Fruit fly (Drosophila melanogaster): Measurements from ENCODE around the gene Efhc1.1.

Gene Efhc1.1

DNA sequence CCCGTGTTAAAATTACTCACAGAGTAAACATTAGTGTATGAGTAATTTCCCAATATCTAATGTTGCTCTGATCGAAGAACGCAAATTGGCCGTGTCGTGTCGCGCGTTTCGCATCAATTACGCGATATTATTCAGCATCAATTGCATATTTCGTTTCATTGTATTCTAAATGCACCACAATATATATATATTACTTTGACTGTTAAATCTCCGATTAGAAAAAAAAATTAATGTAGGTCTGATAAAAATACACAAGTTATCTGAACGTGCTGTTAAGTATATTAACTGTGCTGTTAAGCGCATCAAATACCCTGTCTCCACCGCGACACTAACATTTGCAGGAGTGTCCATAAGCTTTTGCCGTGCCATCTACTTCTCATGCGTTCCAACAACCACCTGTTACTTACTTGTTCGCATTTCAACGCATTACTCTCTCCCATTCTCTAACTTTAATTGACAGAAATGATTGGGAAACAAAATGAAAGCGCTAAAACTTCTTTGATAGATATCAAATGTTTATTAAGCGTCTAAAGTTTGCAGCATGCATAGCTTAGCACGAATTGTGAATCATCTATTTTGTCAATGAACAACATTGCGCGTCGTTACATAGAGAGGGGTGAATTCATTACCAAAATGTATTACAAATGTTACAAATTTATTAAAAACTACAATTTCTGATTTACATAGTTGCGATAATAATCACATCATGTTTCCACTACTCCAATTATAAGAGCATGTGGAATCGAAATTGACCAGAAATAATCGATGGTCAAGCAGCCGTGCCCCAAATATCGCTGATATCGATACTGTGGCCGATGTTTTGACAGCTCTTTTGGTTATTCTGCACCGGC, 22.8 kb downstream of the Efhc1.1 start, which contains the start of the genes Graf and mRpL3:
Gene Graf (minus strand): TSS at position 287 of the 851 bp plus-strand sequence.
Gene mRpL3 (plus strand): TSS at position 802 of the 851 bp plus-strand sequence.
- peak; percentile 53 for TF ChIP-seq Eip78C (GFP tag)
- peak; percentile 21 for TF ChIP-seq cyc (GFP tag; optimal IDR thresholded peaks at IDR 0.05)
- no peak for TF ChIP-seq CG11902 (GFP tag; optimal IDR thresholded peaks at IDR 0.05)
- TF ChIP-seq net (GFP tag; optimal IDR thresholded peaks at IDR 0.05): no peak
- TF ChIP-seq salr (GFP tag; optimal IDR thresholded peaks at IDR 0.05): no peak
- no peak for TF ChIP-seq Hr38 (GFP tag; optimal IDR thresholded peaks at IDR 0.05)
- no peak for TF ChIP-seq CG31627 (GFP tag; optimal IDR thresholded peaks at IDR 0.05)
- no peak for TF ChIP-seq CG7368 (GFP tag; optimal IDR thresholded peaks at IDR 0.05)
- TF ChIP-seq lz (GFP tag; optimal IDR thresholded peaks at IDR 0.05): peak; percentile 3
- TF ChIP-seq CG15336 (GFP tag; IDR thresholded peaks at IDR 0.05): no peak
- TF ChIP-seq fkh (GFP tag; optimal IDR thresholded peaks at IDR 0.05): peak; percentile 36
- TF ChIP-seq CG6854 (GFP tag; optimal IDR thresholded peaks at IDR 0.05): no peak
- no peak for TF ChIP-seq Eip75B (GFP tag; optimal IDR thresholded peaks at IDR 0.05)
- no peak for TF ChIP-seq fd59A (GFP tag; optimal IDR thresholded peaks at IDR 0.05)
- no peak for TF ChIP-seq CG8319 (GFP tag; optimal IDR thresholded peaks at IDR 0.05)
- TF ChIP-seq CG6808 (GFP tag; optimal IDR thresholded peaks at IDR 0.05): no peak

dm6 chrX:15759752-15760446, 23.6 kb downstream of the Efhc1.1 start:
- TF ChIP-seq CG1621 (tag; optimal IDR thresholded peaks at IDR 0.05) (no peak), esn (GFP tag; optimal IDR thresholded peaks at IDR 0.05) (no peak), svp (GFP tag) (no peak), CG4318 (GFP tag; optimal IDR thresholded peaks at IDR 0.05) (no peak), Gug (GFP tag; IDR thresholded peaks at IDR 0.05) (no peak), CG6854 (GFP tag; optimal IDR thresholded peaks at IDR 0.05) (no peak), CG7368 (GFP tag; optimal IDR thresholded peaks at IDR 0.05) (no peak)

dm6 chrX:15758692-15759240, 24.7 kb downstream of the Efhc1.1 start:
- TF ChIP-seq fkh (GFP tag; optimal IDR thresholded peaks at IDR 0.05) (peak; percentile 50), vri (GFP tag; optimal IDR thresholded peaks at IDR 0.05) (peak; percentile 37), CG3919 (GFP tag; optimal IDR thresholded peaks at IDR 0.05) (no peak), OdsH (GFP tag; optimal IDR thresholded peaks at IDR 0.05) (no peak), Eip78C (GFP tag) (peak; percentile 20)

dm6 chrX:15756018-15756417, 27.5 kb downstream of the Efhc1.1 start, which contains the start of gene CG8260:
TSS of gene CG8260 (plus strand) at chrX:15756318.
- TF ChIP-seq lz (GFP tag; optimal IDR thresholded peaks at IDR 0.05) (no peak), CG6854 (GFP tag; optimal IDR thresholded peaks at IDR 0.05) (no peak), CG7368 (GFP tag; optimal IDR thresholded peaks at IDR 0.05) (no peak), Eip78C (GFP tag) (no peak), CG8632 (GFP tag; optimal IDR thresholded peaks at IDR 0.05) (no peak), salr (GFP tag; optimal IDR thresholded peaks at IDR 0.05) (no peak), CG8319 (GFP tag; optimal IDR thresholded peaks at IDR 0.05) (no peak), Hr4 (GFP tag; optimal IDR thresholded peaks at IDR 0.05) (no peak), Met (GFP tag; optimal IDR thresholded peaks at IDR 0.05) (no peak)

DNA sequence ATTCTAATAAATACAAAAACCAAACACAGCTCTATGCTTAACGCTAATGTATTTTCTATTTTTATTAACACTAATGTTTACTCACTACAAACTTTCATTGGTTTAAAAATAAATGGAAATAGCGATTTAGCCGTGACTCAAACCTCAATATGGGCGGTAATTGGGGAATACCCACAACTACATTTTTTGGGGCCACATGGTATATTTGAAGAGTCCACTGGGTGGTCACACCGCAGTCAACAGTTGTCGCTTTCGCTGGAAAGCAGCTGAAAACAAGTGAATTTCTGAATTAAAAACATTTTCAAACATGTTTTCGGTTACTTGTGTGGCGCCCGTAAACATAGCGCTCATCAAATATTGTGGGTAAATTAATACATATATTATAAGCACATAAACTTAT, 34.6 kb downstream of the Efhc1.1 start, which contains the start of gene Mvd:
Gene Mvd (plus strand): TSS at position 222 of the 400 bp plus-strand sequence.
- TF ChIP-seq Smox (GFP tag; optimal IDR thresholded peaks at IDR 0.05) (no peak), cyc (GFP tag; optimal IDR thresholded peaks at IDR 0.05) (no peak), Eip78C (GFP tag) (peak; percentile 64), Blimp-1 (GFP tag; optimal IDR thresholded peaks at IDR 0.05) (peak; percentile 65), fkh (GFP tag; optimal IDR thresholded peaks at IDR 0.05) (peak; percentile 90), CG3032 (tag; optimal IDR thresholded peaks at IDR 0.05) (peak; percentile 6)

Measured in whole organism, prepupa.